Fruit fly (Drosophila melanogaster): ENCODE results near the gene Men.

DNA sequence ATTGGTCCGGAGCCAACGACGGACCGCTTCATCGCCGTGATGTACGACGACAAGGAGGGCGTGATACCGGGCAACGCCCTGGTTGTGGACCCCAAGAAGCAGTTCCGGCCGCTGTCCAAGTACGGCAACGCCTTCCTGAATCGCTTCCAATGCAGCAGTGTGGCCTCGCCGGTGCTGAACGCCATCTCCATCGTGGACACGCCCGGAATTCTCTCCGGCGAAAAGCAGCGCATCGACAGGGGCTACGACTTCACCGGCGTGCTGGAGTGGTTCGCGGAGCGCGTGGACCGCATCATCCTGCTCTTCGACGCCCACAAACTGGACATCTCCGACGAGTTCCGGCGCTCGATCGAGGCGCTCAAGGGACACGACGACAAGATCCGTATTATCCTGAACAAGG lies 23.9 kb downstream of the Men start:
- TF ChIP-seq CG7368 (GFP tag; optimal IDR thresholded peaks at IDR 0.05) (no peak), dsx (GFP tag; optimal IDR thresholded peaks at IDR 0.05; ENCODE audit: poor library complexity, severe bottlenecking) (no peak), ss (GFP tag; optimal IDR thresholded peaks at IDR 0.05) (no peak), Lpt (GFP tag; optimal IDR thresholded peaks at IDR 0.05) (no peak), Hr4 (GFP tag; optimal IDR thresholded peaks at IDR 0.05) (no peak), CG8119 (GFP tag; IDR thresholded peaks at IDR 0.05) (no peak), Blimp-1 (GFP tag; optimal IDR thresholded peaks at IDR 0.05) (no peak), pdm3 (GFP tag; optimal IDR thresholded peaks at IDR 0.05) (no peak), CG4318 (GFP tag; optimal IDR thresholded peaks at IDR 0.05) (no peak)

All from whole organism, prepupa.